Fruit fly (Drosophila melanogaster) Kc167 (cell line): ENCODE measurements around the gene CG1208.

ENCODE experiments used
- Myc ChIP-seq: fragments of >200 bp; optimal IDR thresholded peaks from 2 replicates; lab custom pipeline; 2017; ENCODE audit warnings: missing external identifiers
- Sin3A ChIP-seq: fragments of >200 bp; optimal IDR thresholded peaks from 2 replicates; lab custom pipeline; 2018; ENCODE audit warnings: missing external identifiers
- h ChIP-seq: fragments of >200 bp; optimal IDR thresholded peaks from 3 replicates; lab custom pipeline; 2018; ENCODE audit warnings: missing external identifiers
- insv ChIP-seq: fragments of >200 bp; optimal IDR thresholded peaks from 3 replicates; lab custom pipeline; 2018; ENCODE audit warnings: missing external identifiers
- psq ChIP-seq: fragments of >200 bp; optimal IDR thresholded peaks from 2 replicates; lab custom pipeline; 2017; ENCODE audit warnings: missing external identifiers
- ttk ChIP-seq: sonication (Bioruptor generic); optimal IDR thresholded peaks from 2 replicates; lab custom pipeline; 2017; ENCODE audit warnings: missing external identifiers

- TF ChIP-seq ttk (lab: Kevin White, UChicago) (no peak), Myc (lab: Kevin White, UChicago) (no peak), Sin3A (no peak), psq (lab: Kevin White, UChicago) (no peak), h (lab: Kevin White, UChicago) (no peak), insv (lab: Kevin White, UChicago) (no peak)
Observed at dm6 chr3R:5794267-5795089, 37.0 kb upstream of the CG1208 start, which contains the start of the genes PSMG1 and CG10979.
